Fruit fly (Drosophila melanogaster): ENCODE results near the gene CG7131.

CG7131 gene

dm6 chr3R:18314320-18314719 is 25.7 kb upstream of the CG7131 start, which contains the start of gene PKD (continued):
- TF ChIP-seq Abd-B (GFP tag; optimal IDR thresholded peaks at IDR 0.05) (no peak), Drgx (GFP tag; IDR thresholded peaks at IDR 0.05) (peak; percentile 41; the same call in 1 of the 2 replicates), Med (GFP tag) (peak; percentile 65), abd-A (tag; optimal IDR thresholded peaks at IDR 0.05) (peak; percentile 80), bbx (GFP tag; IDR thresholded peaks at IDR 0.05; ENCODE audit: partially characterized antibody) (0 out of 2 replicates have a peak, but pooled peaks have one; percentile 19), CG34376 (GFP tag; optimal IDR thresholded peaks at IDR 0.05) (peak; percentile 24), CG31224 (GFP tag; IDR thresholded peaks at IDR 0.05) (no peak), CG15514 (GFP tag; optimal IDR thresholded peaks at IDR 0.05) (peak; percentile 1), crol (GFP tag; IDR thresholded peaks at IDR 0.05) (peak; percentile 77), Trl (optimal IDR thresholded peaks at IDR 0.05) (peak in 1 of 2 experiments; percentile 56), Trl (GFP tag; optimal IDR thresholded peaks at IDR 0.05) (no peak), CG5953 (GFP tag; IDR thresholded peaks at IDR 0.05) (no peak), hkb (optimal IDR thresholded peaks at IDR 0.05) (no peak), hkb (GFP tag; IDR thresholded peaks at IDR 0.05) (0 out of 2 replicates have a peak, but pooled peaks have one; percentile 13), Adf1 (GFP tag; IDR thresholded peaks at IDR 0.05) (peak; percentile 28; the same call in 1 of the 2 replicates), CG18599 (GFP tag; optimal IDR thresholded peaks at IDR 0.05) (no peak), so (GFP tag; IDR thresholded peaks at IDR 0.05) (0 out of 3 replicates have a peak, but pooled peaks have one; percentile 25), chinmo (GFP tag; IDR thresholded peaks at IDR 0.05; ENCODE audit: partially characterized antibody) (0 out of 4 replicates have a peak, but pooled peaks have one; percentile 53), prd (optimal IDR thresholded peaks at IDR 0.05) (no peak), prd (GFP tag; IDR thresholded peaks at IDR 0.05) (0 out of 3 replicates have a peak, but pooled peaks have one; percentile 16), z (GFP tag; IDR thresholded peaks at IDR 0.05) (peak; percentile 54; the same call in 1 of the 3 replicates), Rfx (GFP tag; IDR thresholded peaks at IDR 0.05) (peak; percentile 28; the same call in 1 of the 2 replicates), CG8290 (GFP tag; optimal IDR thresholded peaks at IDR 0.05) (no peak), CG8290 (tag; optimal IDR thresholded peaks at IDR 0.05) (peak in 1 of 2 experiments; percentile 13), CG2875 (GFP tag; optimal IDR thresholded peaks at IDR 0.05) (no peak), HLH4C (GFP tag; IDR thresholded peaks at IDR 0.05; ENCODE audit: partially characterized antibody) (no peak), wdn (GFP tag; IDR thresholded peaks at IDR 0.05) (0 out of 2 replicates have a peak, but pooled peaks have one; percentile 36), CG10543 (GFP tag; optimal IDR thresholded peaks at IDR 0.05) (peak; percentile 16), Six4 (GFP tag; optimal IDR thresholded peaks at IDR 0.05) (no peak), emc (GFP tag; optimal IDR thresholded peaks at IDR 0.05) (no peak), CG34224 (GFP tag; IDR thresholded peaks at IDR 0.05; ENCODE audit: partially characterized antibody) (0 out of 3 replicates have a peak, but pooled peaks have one; percentile 37), CG13287 (GFP tag; IDR thresholded peaks at IDR 0.05; ENCODE audit: partially characterized antibody) (peak; percentile 8; the same call in 1 of the 2 replicates)

- TF ChIP-seq btn (GFP tag; optimal IDR thresholded peaks at IDR 0.05) (no peak), CG34376 (GFP tag; optimal IDR thresholded peaks at IDR 0.05) (peak; percentile 42), fd3F (GFP tag; optimal IDR thresholded peaks at IDR 0.05) (no peak), Med (GFP tag) (peak; percentile 3), Side (GFP tag; optimal IDR thresholded peaks at IDR 0.05) (no peak), CG12942 (GFP tag; optimal IDR thresholded peaks at IDR 0.05) (no peak), ato (GFP tag; IDR thresholded peaks at IDR 0.05; ENCODE audit: partially characterized antibody) (no peak), CG14050 (GFP tag; IDR thresholded peaks at IDR 0.05) (no peak), dysf (GFP tag; IDR thresholded peaks at IDR 0.05) (no peak), slp2 (GFP tag; optimal IDR thresholded peaks at IDR 0.05) (no peak), nom (GFP tag; optimal IDR thresholded peaks at IDR 0.05) (peak; percentile 60), sug (tag; optimal IDR thresholded peaks at IDR 0.05) (peak; percentile 20)
These were observed 24.2 kb upstream of the CG7131 start for dm6 chr3R:18312761-18313160.

Measured in whole organism, embryonic.